In genomic region chr3R:15793372-15793802, dm6 we compare ENCODE assay signal across 7 fruit fly cellular contexts.
TF ChIP-seq lines count a peak whose summit lies in the region.

Gene nsl1, plus strand, starts transcription at chr3R:15793782.

- peak; percentile 20 to 32 for TF ChIP-seq CTCF in S2 (optimal IDR thresholded peaks at IDR 0.05; lab: Kevin White, UChicago)
- TF ChIP-seq CTCF in whole organism, embryonic (GFP tag; optimal IDR thresholded peaks at IDR 0.05; lab: Kevin White, UChicago): peak; percentile 47

TF ChIP-seq in whole organism, 6 proteins besides CTCF, POLR2A, EP300 and RAD21:
- TF ChIP-seq CG8478 (optimal IDR thresholded peaks at IDR 0.05; lab: Kevin White, UChicago): peak; percentile 75
- no peak for TF ChIP-seq pan (optimal IDR thresholded peaks at IDR 0.05; lab: Kevin White, UChicago)
- TF ChIP-seq Dll (optimal IDR thresholded peaks at IDR 0.05; lab: Kevin White, UChicago): no peak
- TF ChIP-seq psq (optimal IDR thresholded peaks at IDR 0.05; lab: Kevin White, UChicago): no peak
- no peak for TF ChIP-seq usp (GFP tag; optimal IDR thresholded peaks at IDR 0.05; lab: Kevin White, UChicago)
TF ChIP-seq in whole organism: peak in this region for 1.

TF ChIP-seq in whole organism, adult, 20 proteins besides CTCF, POLR2A, EP300 and RAD21 (continues in another document):
- TF ChIP-seq CG14711 (tag; optimal IDR thresholded peaks at IDR 0.05; lab: Kevin White, UChicago): no peak
- TF ChIP-seq Clk (GFP tag; optimal IDR thresholded peaks at IDR 0.05; lab: Kevin White, UChicago): peak; percentile 45
- TF ChIP-seq Hr96 (GFP tag; optimal IDR thresholded peaks at IDR 0.05; lab: Kevin White, UChicago): peak; percentile 22
- peak; percentile 52 for TF ChIP-seq CG1620 (GFP tag; optimal IDR thresholded peaks at IDR 0.05; lab: Kevin White, UChicago)
- TF ChIP-seq cic (GFP tag; optimal IDR thresholded peaks at IDR 0.05; lab: Kevin White, UChicago): peak; percentile 57
- peak; percentile 13 for TF ChIP-seq CG33017 (tag; optimal IDR thresholded peaks at IDR 0.05; lab: Kevin White, UChicago)
- peak; percentile 40 for TF ChIP-seq CG7101 (tag; optimal IDR thresholded peaks at IDR 0.05; lab: Kevin White, UChicago)
- TF ChIP-seq toe (GFP tag; optimal IDR thresholded peaks at IDR 0.05; lab: Kevin White, UChicago): peak; percentile 77
- peak; percentile 80 for TF ChIP-seq Mnt (GFP tag; optimal IDR thresholded peaks at IDR 0.05; lab: Kevin White, UChicago)
- TF ChIP-seq CG5204 (GFP tag; optimal IDR thresholded peaks at IDR 0.05; lab: Kevin White, UChicago): peak; percentile 20
- TF ChIP-seq CG7045 (GFP tag; optimal IDR thresholded peaks at IDR 0.05; lab: Kevin White, UChicago): no peak
- no peak for TF ChIP-seq kay (GFP tag; lab: Kevin White, UChicago; ENCODE audit: borderline replicate concordance)
- TF ChIP-seq CG11617 (GFP tag; optimal IDR thresholded peaks at IDR 0.05; lab: Kevin White, UChicago): peak; percentile 53
- TF ChIP-seq pad (GFP tag; optimal IDR thresholded peaks at IDR 0.05; lab: Kevin White, UChicago): peak; percentile 57
- peak; percentile 50 for TF ChIP-seq Crg-1 (GFP tag; optimal IDR thresholded peaks at IDR 0.05; lab: Kevin White, UChicago)
- TF ChIP-seq bab1 (GFP tag; optimal IDR thresholded peaks at IDR 0.05; lab: Kevin White, UChicago): peak; percentile 30
- TF ChIP-seq cnc (optimal IDR thresholded peaks at IDR 0.05; lab: Kevin White, UChicago): no peak

TF ChIP-seq in whole organism, embryonic, 481 proteins besides CTCF, POLR2A, EP300 and RAD21 (continues in another document):
- TF ChIP-seq hkb (optimal IDR thresholded peaks at IDR 0.05; lab: Kevin White, UChicago) (peak; percentile 67), hkb (GFP tag; IDR thresholded peaks at IDR 0.05; lab: Robert Waterston, UW) (0 out of 2 replicates have a peak, but pooled peaks have one; percentile 11), CG7839 (tag; optimal IDR thresholded peaks at IDR 0.05; lab: Kevin White, UChicago) (peak; percentile 21), cwo (GFP tag; optimal IDR thresholded peaks at IDR 0.05; lab: Kevin White, UChicago) (no peak), CG9876 (GFP tag; optimal IDR thresholded peaks at IDR 0.05; lab: Kevin White, UChicago) (no peak), nerfin-1 (tag; optimal IDR thresholded peaks at IDR 0.05; lab: Kevin White, UChicago) (peak; percentile 28), CG8290 (GFP tag; optimal IDR thresholded peaks at IDR 0.05; lab: Kevin White, UChicago) (peak; percentile 35), CG8290 (tag; optimal IDR thresholded peaks at IDR 0.05; lab: Kevin White, UChicago) (peak; percentile 30 to 68), dysf (GFP tag; IDR thresholded peaks at IDR 0.05; lab: Robert Waterston, UW) (0 out of 3 replicates have a peak, but pooled peaks have one; percentile 8), ato (GFP tag; IDR thresholded peaks at IDR 0.05; lab: Robert Waterston, UW; ENCODE audit: partially characterized antibody) (peak; percentile 93), Usf (GFP tag; optimal IDR thresholded peaks at IDR 0.05; lab: Kevin White, UChicago) (no peak), CG14667 (GFP tag; IDR thresholded peaks at IDR 0.05; lab: Robert Waterston, UW) (0 out of 2 replicates have a peak, but pooled peaks have one; percentile 11), Abd-B (GFP tag; optimal IDR thresholded peaks at IDR 0.05; lab: Kevin White, UChicago) (peak; percentile 1), CG8359 (GFP tag; optimal IDR thresholded peaks at IDR 0.05; lab: Kevin White, UChicago; ENCODE audit: borderline replicate concordance) (no peak), CG17802 (tag; optimal IDR thresholded peaks at IDR 0.05; lab: Kevin White, UChicago) (peak; percentile 75), slou (GFP tag; optimal IDR thresholded peaks at IDR 0.05; lab: Kevin White, UChicago) (peak; percentile 7)

TF ChIP-seq in whole organism, prepupa, 60 proteins besides CTCF, POLR2A, EP300 and RAD21 (continues in another document):
- peak; percentile 43 for TF ChIP-seq CG3032 (tag; optimal IDR thresholded peaks at IDR 0.05; lab: Kevin White, UChicago)
- no peak for TF ChIP-seq Hr39 (GFP tag; optimal IDR thresholded peaks at IDR 0.05; lab: Kevin White, UChicago)
- peak; percentile 43 for TF ChIP-seq CG6808 (GFP tag; optimal IDR thresholded peaks at IDR 0.05; lab: Kevin White, UChicago)
- peak; percentile 9 for TF ChIP-seq CG31627 (GFP tag; optimal IDR thresholded peaks at IDR 0.05; lab: Kevin White, UChicago)
- peak; percentile 60 for TF ChIP-seq Sox14 (GFP tag; optimal IDR thresholded peaks at IDR 0.05; lab: Kevin White, UChicago)
- TF ChIP-seq CG11762 (GFP tag; optimal IDR thresholded peaks at IDR 0.05; lab: Kevin White, UChicago; ENCODE audit: insufficient read depth): no peak
- TF ChIP-seq salr (GFP tag; optimal IDR thresholded peaks at IDR 0.05; lab: Kevin White, UChicago): peak in 1 of 2 experiments; percentile 41
- no peak for TF ChIP-seq CG9139 (GFP tag; optimal IDR thresholded peaks at IDR 0.05; lab: Kevin White, UChicago)
- TF ChIP-seq Sox15 (GFP tag; optimal IDR thresholded peaks at IDR 0.05; lab: Kevin White, UChicago): no peak
- no peak for TF ChIP-seq CG7368 (GFP tag; optimal IDR thresholded peaks at IDR 0.05; lab: Kevin White, UChicago)
- TF ChIP-seq cyc (GFP tag; optimal IDR thresholded peaks at IDR 0.05; lab: Kevin White, UChicago): peak; percentile 24
- no peak for TF ChIP-seq CG11294 (GFP tag; IDR thresholded peaks at IDR 0.05; lab: Robert Waterston, UW)
- no peak for TF ChIP-seq Gug (GFP tag; IDR thresholded peaks at IDR 0.05; lab: Robert Waterston, UW)
- no peak for TF ChIP-seq net (GFP tag; optimal IDR thresholded peaks at IDR 0.05; lab: Kevin White, UChicago)
- peak; percentile 50 for TF ChIP-seq CG3919 (GFP tag; optimal IDR thresholded peaks at IDR 0.05; lab: Kevin White, UChicago)
- no peak for TF ChIP-seq CG4318 (GFP tag; optimal IDR thresholded peaks at IDR 0.05; lab: Kevin White, UChicago)
- no peak for TF ChIP-seq fd59A (GFP tag; optimal IDR thresholded peaks at IDR 0.05; lab: Kevin White, UChicago)
- TF ChIP-seq Eip78C (GFP tag; lab: Kevin White, UChicago): peak; percentile 74
- no peak for TF ChIP-seq Hr38 (GFP tag; optimal IDR thresholded peaks at IDR 0.05; lab: Kevin White, UChicago)

TF ChIP-seq in whole organism, pupa, 21 proteins besides CTCF, POLR2A, EP300 and RAD21 (continues in another document):
- TF ChIP-seq CG9948 (tag; optimal IDR thresholded peaks at IDR 0.05; lab: Kevin White, UChicago) (no peak), CG10348 (GFP tag; IDR thresholded peaks at IDR 0.05; lab: Robert Waterston, UW) (no peak), fd96Ca (GFP tag; IDR thresholded peaks at IDR 0.05; lab: Robert Waterston, UW) (peak; percentile 39; the same call in 1 of the 3 replicates), CG17806 (tag; optimal IDR thresholded peaks at IDR 0.05; lab: Kevin White, UChicago) (no peak), CG32121 (GFP tag; IDR thresholded peaks at IDR 0.05; lab: Robert Waterston, UW) (no peak), CG34367 (tag; optimal IDR thresholded peaks at IDR 0.05; lab: Kevin White, UChicago) (peak; percentile 4), EcR (GFP tag; optimal IDR thresholded peaks at IDR 0.05; lab: Kevin White, UChicago) (no peak), Pif1A (GFP tag; optimal IDR thresholded peaks at IDR 0.05; lab: Kevin White, UChicago) (no peak), Pif1B (GFP tag; optimal IDR thresholded peaks at IDR 0.05; lab: Kevin White, UChicago) (peak; percentile 63), CG12605 (GFP tag; IDR thresholded peaks at IDR 0.05; lab: Robert Waterston, UW) (0 out of 2 replicates have a peak, but pooled peaks have one; percentile 22), CG4496 (GFP tag; IDR thresholded peaks at IDR 0.05; lab: Robert Waterston, UW) (peak; percentile 72; the same call in 2 of the 3 replicates), CG8301 (tag; optimal IDR thresholded peaks at IDR 0.05; lab: Kevin White, UChicago) (no peak), CG8159 (tag; optimal IDR thresholded peaks at IDR 0.05; lab: Kevin White, UChicago) (peak; percentile 34), D1 (tag; optimal IDR thresholded peaks at IDR 0.05; lab: Kevin White, UChicago) (no peak), gl (tag; optimal IDR thresholded peaks at IDR 0.05; lab: Kevin White, UChicago) (peak; percentile 56), CG13204 (GFP tag; optimal IDR thresholded peaks at IDR 0.05; lab: Kevin White, UChicago) (no peak), Snoo (tag; optimal IDR thresholded peaks at IDR 0.05; lab: Kevin White, UChicago) (peak; percentile 58), rn (GFP tag; IDR thresholded peaks at IDR 0.05; lab: Robert Waterston, UW) (0 out of 2 replicates have a peak, but pooled peaks have one; percentile 18), CG14655 (GFP tag; optimal IDR thresholded peaks at IDR 0.05; lab: Kevin White, UChicago) (no peak)

TF ChIP-seq in whole organism, wandering third instar larva, 38 proteins besides CTCF, POLR2A, EP300 and RAD21 (continues in another document):
- TF ChIP-seq rgr (GFP tag; optimal IDR thresholded peaks at IDR 0.05; lab: Kevin White, UChicago) (peak; percentile 83), Hnf4 (GFP tag; optimal IDR thresholded peaks at IDR 0.05; lab: Kevin White, UChicago) (peak; percentile 73), CG9705 (GFP tag; optimal IDR thresholded peaks at IDR 0.05; lab: Kevin White, UChicago) (peak; percentile 15), foxo (GFP tag; optimal IDR thresholded peaks at IDR 0.05; lab: Kevin White, UChicago) (peak in 1 of 2 experiments; percentile 64), usp (GFP tag; optimal IDR thresholded peaks at IDR 0.05; lab: Kevin White, UChicago) (no peak), tai (GFP tag; optimal IDR thresholded peaks at IDR 0.05; lab: Kevin White, UChicago) (no peak), Jra (GFP tag; optimal IDR thresholded peaks at IDR 0.05; lab: Kevin White, UChicago) (peak; percentile 45), Myc (optimal IDR thresholded peaks at IDR 0.05; lab: Kevin White, UChicago) (peak; percentile 12), Vsx2 (GFP tag; optimal IDR thresholded peaks at IDR 0.05; lab: Kevin White, UChicago; ENCODE audit: partially characterized antibody) (no peak), dmrt93B (GFP tag; optimal IDR thresholded peaks at IDR 0.05; lab: Kevin White, UChicago) (peak; percentile 5), Hr78 (GFP tag; optimal IDR thresholded peaks at IDR 0.05; lab: Kevin White, UChicago) (no peak), psq (GFP tag; optimal IDR thresholded peaks at IDR 0.05; lab: Kevin White, UChicago) (peak; percentile 25), Sp1 (GFP tag; optimal IDR thresholded peaks at IDR 0.05; lab: Kevin White, UChicago) (peak; percentile 54), h (GFP tag; optimal IDR thresholded peaks at IDR 0.05; lab: Kevin White, UChicago) (peak; percentile 66), pan (optimal IDR thresholded peaks at IDR 0.05; lab: Kevin White, UChicago) (no peak), brk (GFP tag; optimal IDR thresholded peaks at IDR 0.05; lab: Kevin White, UChicago) (peak; percentile 83), Dif (GFP tag; optimal IDR thresholded peaks at IDR 0.05; lab: Kevin White, UChicago; ENCODE audit: partially characterized antibody) (peak; percentile 58), jim (GFP tag; optimal IDR thresholded peaks at IDR 0.05; lab: Kevin White, UChicago) (no peak), Rel (GFP tag; optimal IDR thresholded peaks at IDR 0.05; lab: Kevin White, UChicago) (peak; percentile 52), Rel (tag; optimal IDR thresholded peaks at IDR 0.05; lab: Kevin White, UChicago) (peak; percentile 25), OdsH (GFP tag; optimal IDR thresholded peaks at IDR 0.05; lab: Kevin White, UChicago) (peak; percentile 35), N (GFP tag; optimal IDR thresholded peaks at IDR 0.05; lab: Kevin White, UChicago) (no peak)
